Worm (Caenorhabditis elegans): ENCODE results near the gene C44H9.7.

ce11 chrV:12811810-12812209, 42.9 kb downstream of the C44H9.7 start:
- TF ChIP-seq zip-4 (GFP tag; optimal IDR thresholded peaks at IDR 0.05) = no peak
- TF ChIP-seq tbx-2 (tag; optimal IDR thresholded peaks at IDR 0.05) = no peak
- no peak for TF ChIP-seq snpc-4 (tag; optimal IDR thresholded peaks at IDR 0.05)
- no peak for TF ChIP-seq nhr-237 (tag; optimal IDR thresholded peaks at IDR 0.05)
- TF ChIP-seq unc-130 (tag; optimal IDR thresholded peaks at IDR 0.05) = no peak
